Fruit fly (Drosophila melanogaster) whole organism, pupa: ENCODE results near the gene Dref.
A peak's percentile ranks its signal among the peaks of the same experiment; 100 is the strongest.

Experiments
- CG10348 ChIP-seq: fragments of 200-800 bp; sonication (Bioruptor generic); IDR thresholded peaks from 2 replicates; pipeline ENCODE4 v1.3.6; 2022; ENCODE audit warnings: missing biosample characterization, missing genetic modification characterization
- CG12605 ChIP-seq: fragments of 200-800 bp; sonication (Bioruptor generic); IDR thresholded peaks from 2 replicates; pipeline ENCODE4 v1.3.6; 2022; ENCODE audit warnings: missing biosample characterization, missing genetic modification characterization
- CG13204 ChIP-seq: fragments of 200-800 bp; sonication (Bioruptor generic); optimal IDR thresholded peaks from 2 replicates; lab custom pipeline; 2018; ENCODE audit warnings: missing biosample characterization, mild to moderate bottlenecking, missing genetic modification characterization, moderate library complexity
- CG14655 ChIP-seq: fragments of 200-800 bp; sonication (Bioruptor generic); optimal IDR thresholded peaks from 3 replicates; lab custom pipeline; 2017; ENCODE audit warnings: mild to moderate bottlenecking, missing biosample characterization, missing genetic modification reagents, missing genetic modification characterization
- CG15710 ChIP-seq: fragments of 200-800 bp; sonication (Bioruptor generic); optimal IDR thresholded peaks from 2 replicates; lab custom pipeline; 2018; ENCODE audit warnings: missing biosample characterization, mild to moderate bottlenecking, missing genetic modification characterization, moderate library complexity
- CG17806 ChIP-seq: fragments of 200-800 bp; sonication (Bioruptor generic); optimal IDR thresholded peaks from 2 replicates; lab custom pipeline; 2018; ENCODE audit warnings: missing biosample characterization, mild to moderate bottlenecking, missing genetic modification characterization, moderate library complexity
- CG32121 ChIP-seq: fragments of 200-800 bp; sonication (Bioruptor generic); IDR thresholded peaks from 2 replicates; pipeline ENCODE4 v1.3.6; 2022; ENCODE audit warnings: missing biosample characterization, missing genetic modification characterization
- CG34367 ChIP-seq: fragments of 200-800 bp; sonication (Bioruptor generic); optimal IDR thresholded peaks from 2 replicates; lab custom pipeline; 2018; ENCODE audit warnings: missing biosample characterization, mild to moderate bottlenecking, missing genetic modification characterization
- CG4496 ChIP-seq: fragments of 200-800 bp; sonication (Bioruptor generic); IDR thresholded peaks from 3 replicates; pipeline ENCODE4 v1.3.6; 2022; ENCODE audit warnings: missing biosample characterization, missing genetic modification characterization
- CG8159 ChIP-seq: fragments of 200-800 bp; sonication (Bioruptor generic); optimal IDR thresholded peaks from 3 replicates; lab custom pipeline; 2018; ENCODE audit warnings: missing biosample characterization, mild to moderate bottlenecking, missing genetic modification characterization, moderate library complexity
- CG8301 ChIP-seq: fragments of 200-800 bp; sonication (Bioruptor generic); optimal IDR thresholded peaks from 2 replicates; lab custom pipeline; 2018; ENCODE audit warnings: missing biosample characterization, mild to moderate bottlenecking, missing genetic modification characterization
- CG9948 ChIP-seq: fragments of 200-800 bp; sonication (Bioruptor generic); optimal IDR thresholded peaks from 2 replicates; lab custom pipeline; 2018; ENCODE audit warnings: missing biosample characterization, mild to moderate bottlenecking, missing genetic modification characterization, moderate library complexity
- D1 ChIP-seq: fragments of 200-800 bp; sonication (Bioruptor generic); optimal IDR thresholded peaks from 2 replicates; lab custom pipeline; 2018; ENCODE audit warnings: missing biosample characterization, mild to moderate bottlenecking, missing genetic modification characterization, moderate library complexity
- EcR ChIP-seq: fragments of 200-800 bp; sonication (Bioruptor generic); optimal IDR thresholded peaks from 3 replicates; lab custom pipeline; 2019; ENCODE audit warnings: missing biosample characterization, missing genetic modification characterization, mild to moderate bottlenecking, moderate library complexity, missing genetic modification reagents
- Ets98B ChIP-seq: fragments of 200-800 bp; sonication (Bioruptor generic); IDR thresholded peaks from 2 replicates; pipeline ENCODE4 v1.3.6; 2022; ENCODE audit warnings: missing biosample characterization, missing genetic modification characterization
- Pif1A ChIP-seq: fragments of 200-800 bp; sonication (Bioruptor generic); optimal IDR thresholded peaks from 3 replicates; lab custom pipeline; 2016; ENCODE audit warnings: missing biosample characterization, missing genetic modification characterization
- Pif1B ChIP-seq: fragments of 200-800 bp; sonication (Bioruptor generic); optimal IDR thresholded peaks from 3 replicates; lab custom pipeline; 2016; ENCODE audit warnings: missing biosample characterization, missing genetic modification characterization
- Snoo ChIP-seq: fragments of 200-800 bp; sonication (Bioruptor generic); optimal IDR thresholded peaks from 3 replicates; lab custom pipeline; 2017; ENCODE audit warnings: missing biosample characterization, mild to moderate bottlenecking, missing genetic modification characterization, inconsistent platforms
- fd96Ca ChIP-seq: fragments of 200-800 bp; sonication (Bioruptor generic); IDR thresholded peaks from 3 replicates; pipeline ENCODE4 v1.3.6; 2022; ENCODE audit warnings: missing biosample characterization, missing genetic modification characterization
- gl ChIP-seq: fragments of 200-800 bp; sonication (Bioruptor generic); optimal IDR thresholded peaks from 2 replicates; lab custom pipeline; 2018; ENCODE audit warnings: missing biosample characterization, mild to moderate bottlenecking, missing genetic modification characterization
- rn ChIP-seq: fragments of 200-800 bp; sonication (Bioruptor generic); IDR thresholded peaks from 2 replicates; pipeline ENCODE4 v1.3.6; 2022; ENCODE audit warnings: missing biosample characterization, missing genetic modification characterization

Gene Dref

DNA sequence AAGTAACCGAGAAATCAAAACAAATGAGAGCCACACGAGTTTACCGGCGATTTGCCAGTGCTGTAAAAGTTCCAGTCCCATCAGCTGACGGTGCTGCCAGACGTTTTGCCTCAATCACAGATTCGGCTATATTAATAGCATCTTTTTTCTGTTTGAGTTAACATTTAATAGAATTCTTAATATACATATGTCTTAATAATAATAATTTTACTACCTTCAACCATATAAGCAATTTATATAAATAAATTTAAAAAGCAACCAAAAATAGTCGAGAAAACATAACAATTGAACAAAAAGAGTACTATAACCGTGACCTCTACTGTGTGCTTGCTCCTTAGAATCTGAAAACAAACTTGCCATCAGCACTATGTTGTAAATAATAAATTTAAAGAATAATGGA lies 12.9 kb downstream of the Dref start, which contains the start of the genes CG13126 and CG4709:
TSS of gene CG13126 (minus strand) at position 63 of the 400 bp plus-strand sequence.
TSS of gene CG4709 (plus strand) at position 207 of the 400 bp plus-strand sequence.
- TF ChIP-seq Ets98B (GFP tag; lab: Robert Waterston, UW) (peak; percentile 90), CG10348 (GFP tag; lab: Robert Waterston, UW) (no peak), rn (GFP tag; lab: Robert Waterston, UW) (peak; percentile 59; the same call in 1 of the 2 replicates), CG15710 (tag; lab: Kevin White, UChicago) (peak; percentile 89), Pif1B (peak; percentile 89), fd96Ca (GFP tag; lab: Robert Waterston, UW) (peak; percentile 71), CG14655 (GFP tag; lab: Kevin White, UChicago) (peak; percentile 94), CG12605 (peak; percentile 95), CG13204 (GFP tag; lab: Kevin White, UChicago) (peak; percentile 56), EcR (peak; percentile 19), CG32121 (GFP tag; lab: Robert Waterston, UW) (peak; percentile 89), D1 (no peak), CG8301 (tag; lab: Kevin White, UChicago) (peak; percentile 92), gl (tag; lab: Kevin White, UChicago) (peak; percentile 80), Pif1A (GFP tag; lab: Kevin White, UChicago) (peak; percentile 81), CG9948 (tag; lab: Kevin White, UChicago) (peak; percentile 93), CG17806 (tag; lab: Kevin White, UChicago) (peak; percentile 96), Snoo (tag; lab: Kevin White, UChicago) (peak; percentile 86), CG8159 (peak; percentile 97), CG34367 (tag; lab: Kevin White, UChicago) (peak; percentile 74), CG4496 (GFP tag; lab: Robert Waterston, UW) (peak; percentile 87)

DNA sequence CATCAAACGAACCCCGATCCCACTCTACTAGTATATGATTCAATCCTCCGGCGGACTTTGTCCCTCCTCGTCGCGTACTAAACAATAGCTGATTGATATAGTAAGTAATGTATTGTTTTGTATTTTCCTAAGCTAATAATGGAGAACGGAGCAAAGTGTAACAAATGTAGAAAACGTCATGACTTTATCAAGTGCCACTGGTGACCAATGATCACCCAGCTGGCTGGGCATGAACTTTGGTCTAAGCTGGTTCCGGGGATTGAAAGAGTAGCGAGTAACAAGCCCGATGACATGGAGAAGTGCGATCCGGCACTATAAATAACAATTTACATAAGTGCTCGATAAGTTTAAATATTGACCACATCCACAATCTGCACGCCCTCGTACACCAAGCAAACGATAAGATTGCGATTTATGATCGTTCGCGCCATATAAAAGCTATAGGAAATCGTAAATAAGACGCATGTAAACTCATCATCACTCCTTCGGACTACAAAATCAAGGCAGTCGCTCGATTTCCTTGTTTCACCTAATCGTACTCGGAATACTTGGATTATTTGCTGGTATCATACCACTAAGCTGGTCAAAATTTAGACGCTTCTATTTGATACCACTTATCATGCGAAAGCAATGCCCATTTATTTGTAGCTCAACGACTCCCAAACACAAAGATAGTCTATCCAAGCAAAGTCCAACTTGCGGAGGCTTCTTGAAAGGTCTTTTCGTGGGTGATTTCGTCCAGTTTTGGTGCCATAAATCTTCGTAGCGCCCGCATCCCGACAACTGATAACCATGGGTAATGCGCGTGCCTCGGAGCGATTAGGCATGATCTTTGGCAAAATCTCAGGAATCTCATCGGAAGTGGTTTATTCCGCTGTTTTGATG lies 17.6 kb downstream of the Dref start:
- TF ChIP-seq CG14655 (GFP tag; lab: Kevin White, UChicago), result peak; percentile 31
- peak; percentile 17 for TF ChIP-seq Pif1B
- no peak for TF ChIP-seq Snoo (tag; lab: Kevin White, UChicago)
- TF ChIP-seq CG15710 (tag; lab: Kevin White, UChicago), result no peak
- TF ChIP-seq Pif1A (GFP tag; lab: Kevin White, UChicago), result peak; percentile 2
- TF ChIP-seq CG13204 (GFP tag; lab: Kevin White, UChicago), result peak; percentile 25
- TF ChIP-seq EcR, result no peak
- TF ChIP-seq CG8301 (tag; lab: Kevin White, UChicago), result peak; percentile 23
- TF ChIP-seq CG12605, result peak; percentile 47; the same call in 1 of the 2 replicates
- no peak for TF ChIP-seq D1

DNA sequence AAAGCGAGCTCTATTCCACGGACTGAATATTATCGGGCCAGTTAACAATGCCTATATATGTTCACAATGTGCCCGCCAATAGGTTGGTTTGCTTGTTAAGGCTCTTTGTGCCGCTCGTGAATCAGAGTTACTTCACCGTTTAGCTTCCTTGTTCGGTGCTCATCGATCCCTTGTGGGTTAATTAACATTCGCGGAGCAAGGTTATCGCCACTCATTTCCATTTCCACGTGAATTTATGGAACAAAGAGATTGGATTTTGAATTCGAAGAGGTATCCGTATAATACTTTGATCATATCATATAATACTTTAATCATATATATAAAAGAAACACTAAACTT lies 18.5 kb downstream of the Dref start:
- TF ChIP-seq CG9948 (tag; lab: Kevin White, UChicago) (no peak), CG10348 (GFP tag; lab: Robert Waterston, UW) (no peak), EcR (no peak), Pif1A (GFP tag; lab: Kevin White, UChicago) (no peak)

DNA sequence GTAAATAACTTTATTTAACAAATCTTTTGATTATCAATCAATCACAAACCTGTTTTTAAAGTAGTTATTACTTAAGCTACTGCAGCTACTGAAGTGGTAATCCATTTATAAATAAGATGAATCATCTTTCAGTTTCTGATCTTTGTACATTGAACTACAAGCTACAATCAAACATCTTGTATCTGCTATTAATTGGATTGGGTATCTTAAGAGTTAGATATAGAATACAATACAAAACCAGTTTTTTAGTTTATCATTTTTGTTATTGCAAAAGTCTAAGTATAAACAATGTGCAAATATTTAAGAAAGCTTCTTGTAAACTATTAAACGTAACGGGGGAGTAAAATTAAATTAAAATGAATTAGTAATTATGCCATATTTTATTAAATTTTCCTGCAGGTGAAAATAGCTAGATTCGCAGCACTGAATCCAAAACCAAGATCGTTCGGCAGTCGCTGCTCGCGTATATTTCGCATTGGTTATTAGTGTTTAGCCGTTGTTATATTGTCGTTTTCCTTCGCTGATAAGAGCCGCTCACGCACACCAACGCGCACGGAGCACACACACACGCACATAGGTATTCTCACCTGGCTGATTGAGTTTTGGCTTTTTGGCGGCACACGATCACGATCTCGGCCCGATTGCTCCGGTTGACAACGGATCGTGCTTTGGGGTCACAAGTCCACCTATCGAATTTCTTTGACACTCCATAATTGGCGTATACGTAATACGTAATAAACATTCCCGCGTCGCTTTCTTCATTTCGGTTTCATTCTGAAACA lies 19.1 kb downstream of the Dref start:
- no peak for TF ChIP-seq Ets98B (GFP tag; lab: Robert Waterston, UW)
- TF ChIP-seq CG4496 (GFP tag; lab: Robert Waterston, UW), result 0 out of 3 replicates have a peak, but pooled peaks have one; percentile 32
- no peak for TF ChIP-seq Pif1A (GFP tag; lab: Kevin White, UChicago)
- no peak for TF ChIP-seq CG32121 (GFP tag; lab: Robert Waterston, UW)
- peak; percentile 32 for TF ChIP-seq CG15710 (tag; lab: Kevin White, UChicago)
- no peak for TF ChIP-seq Pif1B
- no peak for TF ChIP-seq gl (tag; lab: Kevin White, UChicago)
- no peak for TF ChIP-seq CG10348 (GFP tag; lab: Robert Waterston, UW)
- TF ChIP-seq rn (GFP tag; lab: Robert Waterston, UW), result no peak
- no peak for TF ChIP-seq CG8301 (tag; lab: Kevin White, UChicago)
- peak; percentile 26 for TF ChIP-seq CG8159
- peak; percentile 54 for TF ChIP-seq CG14655 (GFP tag; lab: Kevin White, UChicago)
- no peak for TF ChIP-seq D1
- no peak for TF ChIP-seq Snoo (tag; lab: Kevin White, UChicago)
- TF ChIP-seq CG9948 (tag; lab: Kevin White, UChicago), result no peak
- TF ChIP-seq CG34367 (tag; lab: Kevin White, UChicago), result no peak
- TF ChIP-seq CG17806 (tag; lab: Kevin White, UChicago), result no peak
- TF ChIP-seq EcR, result peak; percentile 73
- TF ChIP-seq fd96Ca (GFP tag; lab: Robert Waterston, UW), result no peak
- peak; percentile 78 for TF ChIP-seq CG13204 (GFP tag; lab: Kevin White, UChicago)
- no peak for TF ChIP-seq CG12605

DNA sequence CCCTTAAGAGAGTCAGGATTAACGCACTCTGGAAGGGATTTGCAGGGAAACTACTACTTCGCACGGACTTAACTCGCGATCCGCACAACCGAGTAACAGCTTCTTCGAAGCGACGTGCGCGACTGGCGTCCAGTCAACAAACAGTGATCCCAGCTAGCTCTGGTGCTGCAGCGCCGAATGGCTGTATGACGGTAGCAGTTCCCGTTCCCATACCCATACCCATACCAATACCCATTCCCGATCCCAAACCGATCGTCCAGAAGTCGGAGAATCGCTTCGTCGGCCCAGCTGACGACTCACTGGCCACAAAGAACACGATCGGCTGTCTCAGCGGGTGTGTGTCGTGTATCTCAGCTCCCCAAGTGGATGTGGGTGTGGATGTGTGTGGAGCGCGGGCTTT lies 19.8 kb downstream of the Dref start, which contains the start of gene CG5853:
TSS of gene CG5853 (minus strand) at position 384 of the 400 bp plus-strand sequence.
- TF ChIP-seq CG14655 (GFP tag; lab: Kevin White, UChicago) (no peak), fd96Ca (GFP tag; lab: Robert Waterston, UW) (peak; percentile 70), CG12605 (0 out of 2 replicates have a peak, but pooled peaks have one; percentile 22), Ets98B (GFP tag; lab: Robert Waterston, UW) (peak; percentile 67), EcR (peak; percentile 68), CG4496 (GFP tag; lab: Robert Waterston, UW) (peak; percentile 69; the same call in 2 of the 3 replicates), rn (GFP tag; lab: Robert Waterston, UW) (no peak), CG8301 (tag; lab: Kevin White, UChicago) (no peak), CG10348 (GFP tag; lab: Robert Waterston, UW) (no peak), Snoo (tag; lab: Kevin White, UChicago) (no peak), CG32121 (GFP tag; lab: Robert Waterston, UW) (0 out of 2 replicates have a peak, but pooled peaks have one; percentile 44), CG17806 (tag; lab: Kevin White, UChicago) (no peak), Pif1B (peak; percentile 45), CG13204 (GFP tag; lab: Kevin White, UChicago) (peak; percentile 95), Pif1A (GFP tag; lab: Kevin White, UChicago) (peak; percentile 51)
